Fruit fly (Drosophila melanogaster): ENCODE results near the gene Yod1.

Yod1 gene

dm6 chr3L:5136123-5136522 lies 2.5 kb downstream of the Yod1 start, which contains the start of the genes CG10674 and CG4611 (continued):
- TF ChIP-seq Elba2 (GFP tag; optimal IDR thresholded peaks at IDR 0.05) = peak; percentile 18
- TF ChIP-seq YL-1 (GFP tag; optimal IDR thresholded peaks at IDR 0.05) = peak; percentile 87
- no peak for TF ChIP-seq ems (GFP tag; optimal IDR thresholded peaks at IDR 0.05)
- TF ChIP-seq br (optimal IDR thresholded peaks at IDR 0.05) = no peak
- TF ChIP-seq CG2120 (GFP tag; optimal IDR thresholded peaks at IDR 0.05) = peak; percentile 28
- peak; percentile 57 for TF ChIP-seq Hr3 (GFP tag; optimal IDR thresholded peaks at IDR 0.05)
- no peak for TF ChIP-seq CG8765 (GFP tag; IDR thresholded peaks at IDR 0.05)
- TF ChIP-seq CG31441 (GFP tag; IDR thresholded peaks at IDR 0.05) = no peak
- no peak for TF ChIP-seq pan (optimal IDR thresholded peaks at IDR 0.05)
- TF ChIP-seq pan (GFP tag; optimal IDR thresholded peaks at IDR 0.05 in 1 of 2, IDR thresholded peaks at IDR 0.05 in 1 of 2) = peak in 1 of 2 experiments; percentile 10
- TF ChIP-seq CG10274 (GFP tag; optimal IDR thresholded peaks at IDR 0.05) = no peak
- TF ChIP-seq lmd (GFP tag; IDR thresholded peaks at IDR 0.05) = no peak
- peak; percentile 39 for TF ChIP-seq CG13287 (GFP tag; IDR thresholded peaks at IDR 0.05; ENCODE audit: partially characterized antibody)
- TF ChIP-seq CG6791 (GFP tag; IDR thresholded peaks at IDR 0.05; ENCODE audit: partially characterized antibody) = 0 out of 3 replicates have a peak, but pooled peaks have one; percentile 18
- peak; percentile 30; the same call in 1 of the 3 replicates for TF ChIP-seq knrl (GFP tag; IDR thresholded peaks at IDR 0.05; ENCODE audit: partially characterized antibody)
- peak; percentile 51 for TF ChIP-seq dm (GFP tag; optimal IDR thresholded peaks at IDR 0.05)
- no peak for TF ChIP-seq CG1832 (GFP tag; optimal IDR thresholded peaks at IDR 0.05)
- TF ChIP-seq CG15514 (GFP tag; optimal IDR thresholded peaks at IDR 0.05) = peak; percentile 26
- TF ChIP-seq NC2α (GFP tag; optimal IDR thresholded peaks at IDR 0.05) = no peak
- TF ChIP-seq CG8388 (GFP tag; optimal IDR thresholded peaks at IDR 0.05) = no peak
- no peak for TF ChIP-seq lab (GFP tag; optimal IDR thresholded peaks at IDR 0.05)
- TF ChIP-seq Rfx (GFP tag; IDR thresholded peaks at IDR 0.05) = peak; percentile 24; the same call in 1 of the 2 replicates
- peak; percentile 68 for TF ChIP-seq sd (tag; optimal IDR thresholded peaks at IDR 0.05)
- peak; percentile 39 for TF ChIP-seq stwl (tag; optimal IDR thresholded peaks at IDR 0.05)
- TF ChIP-seq CG12942 (GFP tag; optimal IDR thresholded peaks at IDR 0.05) = no peak

dm6 chr3L:5139312-5139711 lies 5.6 kb downstream of the Yod1 start, which contains the start of the genes Tcs5 and CHMP2B:
Gene Tcs5 (minus strand): TSS chr3L:5139395.
Gene CHMP2B (plus strand): TSS chr3L:5139619.
- peak; percentile 100 for TF ChIP-seq CG34422 (GFP tag; IDR thresholded peaks at IDR 0.05)
- peak; percentile 99 for TF ChIP-seq luna (GFP tag; optimal IDR thresholded peaks at IDR 0.05)
- peak; percentile 97 for TF ChIP-seq D19A (tag; optimal IDR thresholded peaks at IDR 0.05)
- TF ChIP-seq gce (GFP tag; IDR thresholded peaks at IDR 0.05) = peak; percentile 100
- TF ChIP-seq CG6272 (GFP tag; IDR thresholded peaks at IDR 0.05) = peak; percentile 100
- TF ChIP-seq Ets65A (GFP tag) = peak; percentile 99
- TF ChIP-seq CG32772 (GFP tag; IDR thresholded peaks at IDR 0.05) = peak; percentile 100
- peak; percentile 100 for TF ChIP-seq Atf3 (GFP tag; optimal IDR thresholded peaks at IDR 0.05)
- peak; percentile 74 for TF ChIP-seq CG9797 (GFP tag; optimal IDR thresholded peaks at IDR 0.05)
- TF ChIP-seq tx (GFP tag; optimal IDR thresholded peaks at IDR 0.05) = peak; percentile 99
- peak; percentile 100 for TF ChIP-seq caup (GFP tag; optimal IDR thresholded peaks at IDR 0.05; ENCODE audit: severe bottlenecking)
- TF ChIP-seq CG32532 (GFP tag; IDR thresholded peaks at IDR 0.05) = peak; percentile 100
- peak; percentile 100 for TF ChIP-seq CG14667 (GFP tag; IDR thresholded peaks at IDR 0.05)
- TF ChIP-seq lilli (GFP tag; optimal IDR thresholded peaks at IDR 0.05) = peak; percentile 100
- TF ChIP-seq Chrac-16 (GFP tag; optimal IDR thresholded peaks at IDR 0.05) = peak; percentile 100
- peak; percentile 96 for TF ChIP-seq wek (GFP tag; optimal IDR thresholded peaks at IDR 0.05)
- peak; percentile 99 for TF ChIP-seq CG8290 (GFP tag; optimal IDR thresholded peaks at IDR 0.05)
- TF ChIP-seq CG8290 (tag; optimal IDR thresholded peaks at IDR 0.05) = peak; percentile 98 to 99
- peak; percentile 99 for TF ChIP-seq CG31224 (GFP tag; IDR thresholded peaks at IDR 0.05)
- TF ChIP-seq zen (tag; optimal IDR thresholded peaks at IDR 0.05) = peak; percentile 100
- peak; percentile 90 for TF ChIP-seq z (GFP tag; IDR thresholded peaks at IDR 0.05)
- TF ChIP-seq CG15269 (tag; optimal IDR thresholded peaks at IDR 0.05) = peak; percentile 100
- TF ChIP-seq Hr3 (GFP tag; optimal IDR thresholded peaks at IDR 0.05) = peak; percentile 100
- no peak for TF ChIP-seq Lpt (GFP tag; optimal IDR thresholded peaks at IDR 0.05)
- peak; percentile 100 for TF ChIP-seq sens (GFP tag)
- peak; percentile 96 for TF ChIP-seq CG7745 (tag; optimal IDR thresholded peaks at IDR 0.05)
- TF ChIP-seq so (GFP tag; IDR thresholded peaks at IDR 0.05) = peak; percentile 100
- no peak for TF ChIP-seq pan (optimal IDR thresholded peaks at IDR 0.05)
- peak in 1 of 2 experiments; percentile 100 for TF ChIP-seq pan (GFP tag; optimal IDR thresholded peaks at IDR 0.05 in 1 of 2, IDR thresholded peaks at IDR 0.05 in 1 of 2)
- TF ChIP-seq dm (GFP tag; optimal IDR thresholded peaks at IDR 0.05) = peak; percentile 99
- peak; percentile 95 for TF ChIP-seq grn (GFP tag; optimal IDR thresholded peaks at IDR 0.05)

Data from whole organism, embryonic.